Worm (Caenorhabditis elegans): ENCODE measurements around the gene lmp-1.

Gene lmp-1

ce11 chrX:6399450-6399849 is 22.0 kb upstream of the lmp-1 start:
- TF ChIP-seq lin-32 (GFP tag; optimal IDR thresholded peaks at IDR 0.05) (no peak), unc-62 (GFP tag; optimal IDR thresholded peaks at IDR 0.05) (peak; percentile 61), hlh-1 (tag; optimal IDR thresholded peaks at IDR 0.05) (peak; percentile 79), ceh-39 (tag; optimal IDR thresholded peaks at IDR 0.05) (no peak), ztf-11 (tag; optimal IDR thresholded peaks at IDR 0.05) (no peak), unc-120 (tag; optimal IDR thresholded peaks at IDR 0.05; ENCODE audit: poor library complexity, severe bottlenecking) (peak; percentile 44), elt-3 (tag; optimal IDR thresholded peaks at IDR 0.05) (no peak), unc-39 (tag; optimal IDR thresholded peaks at IDR 0.05) (no peak)

ce11 chrX:6391491-6391890 is 14.0 kb upstream of the lmp-1 start, which contains the start of gene igcm-2:
Gene igcm-2, minus strand, starts transcription at chrX:6391591.
- TF ChIP-seq ham-2 (GFP tag; optimal IDR thresholded peaks at IDR 0.05) (no peak), nhr-12 (tag; optimal IDR thresholded peaks at IDR 0.05) (no peak), mep-1 (tag; optimal IDR thresholded peaks at IDR 0.05) (no peak), nhr-76 (tag; optimal IDR thresholded peaks at IDR 0.05) (no peak), ceh-39 (tag; optimal IDR thresholded peaks at IDR 0.05) (no peak), pha-4 (tag; optimal IDR thresholded peaks at IDR 0.05) (no peak), unc-62 (GFP tag; optimal IDR thresholded peaks at IDR 0.05) (no peak), zip-8 (tag; optimal IDR thresholded peaks at IDR 0.05) (no peak)

ce11 chrX:6388639-6389038 is 11.2 kb upstream of the lmp-1 start:
- TF ChIP-seq hlh-1 (tag; optimal IDR thresholded peaks at IDR 0.05) (peak; percentile 99), unc-39 (tag; optimal IDR thresholded peaks at IDR 0.05) (no peak)

- TF ChIP-seq ceh-83 (GFP tag; optimal IDR thresholded peaks at IDR 0.05) (no peak), mls-2 (tag; optimal IDR thresholded peaks at IDR 0.05) (no peak), nhr-76 (tag; optimal IDR thresholded peaks at IDR 0.05) (no peak), nhr-237 (tag; optimal IDR thresholded peaks at IDR 0.05) (no peak), sptf-1 (tag; optimal IDR thresholded peaks at IDR 0.05) (no peak), M03D4.4 (tag; optimal IDR thresholded peaks at IDR 0.05) (no peak), ceh-43 (GFP tag; optimal IDR thresholded peaks at IDR 0.05) (no peak), unc-62 (GFP tag; optimal IDR thresholded peaks at IDR 0.05) (no peak), lin-32 (GFP tag; optimal IDR thresholded peaks at IDR 0.05) (no peak), pha-4 (tag; optimal IDR thresholded peaks at IDR 0.05) (no peak), sem-2 (GFP tag; optimal IDR thresholded peaks at IDR 0.05) (no peak), elt-1 (tag; optimal IDR thresholded peaks at IDR 0.05; ENCODE audit: borderline replicate concordance, insufficient read depth) (no peak), drap-1 (GFP tag; optimal IDR thresholded peaks at IDR 0.05) (no peak), ham-2 (GFP tag; optimal IDR thresholded peaks at IDR 0.05) (no peak), mab-5 (tag; optimal IDR thresholded peaks at IDR 0.05) (no peak), lsy-2 (tag; optimal IDR thresholded peaks at IDR 0.05) (no peak), snpc-4 (tag; optimal IDR thresholded peaks at IDR 0.05) (no peak), flh-1 (GFP tag; optimal IDR thresholded peaks at IDR 0.05) (no peak), elt-3 (tag; optimal IDR thresholded peaks at IDR 0.05) (no peak)
Measured at ce11 chrX:6385185-6385584, 7.7 kb upstream of the lmp-1 start, which contains the start of gene igdb-3. Gene igdb-3, plus strand, starts transcription at chrX:6385485.

- no peak for TF ChIP-seq ceh-83 (GFP tag; optimal IDR thresholded peaks at IDR 0.05)
- TF ChIP-seq nhr-2 (tag; optimal IDR thresholded peaks at IDR 0.05), result no peak
- TF ChIP-seq elt-1 (tag; optimal IDR thresholded peaks at IDR 0.05; ENCODE audit: borderline replicate concordance, insufficient read depth), result peak; percentile 90
Measured at ce11 chrX:6384537-6384936, 7.1 kb upstream of the lmp-1 start.

DNA sequence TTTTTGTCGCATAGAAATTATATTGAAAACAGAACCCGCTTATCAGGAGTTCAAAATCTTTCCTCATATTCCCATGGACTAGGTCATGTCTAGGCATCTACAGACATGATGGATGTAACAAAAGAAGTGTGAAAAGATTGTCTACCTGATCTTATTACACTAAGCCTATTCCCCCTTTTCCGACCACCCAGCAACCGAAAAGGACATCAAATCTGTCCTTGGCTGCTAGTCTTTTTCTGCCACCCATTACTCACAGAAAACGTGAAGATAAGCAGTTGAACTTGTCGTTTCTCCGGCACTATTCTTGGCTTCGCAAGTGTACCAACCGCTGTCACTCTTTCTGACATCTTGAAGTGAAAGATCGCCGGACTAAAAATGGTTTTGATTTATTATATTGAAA is 5.4 kb upstream of the lmp-1 start:
- no peak for TF ChIP-seq lin-32 (GFP tag; optimal IDR thresholded peaks at IDR 0.05)
- no peak for TF ChIP-seq unc-39 (tag; optimal IDR thresholded peaks at IDR 0.05)
- no peak for TF ChIP-seq elt-3 (tag; optimal IDR thresholded peaks at IDR 0.05)
- TF ChIP-seq sptf-1 (tag; optimal IDR thresholded peaks at IDR 0.05), result no peak
- TF ChIP-seq unc-62 (GFP tag; optimal IDR thresholded peaks at IDR 0.05), result no peak
- peak; percentile 19 for TF ChIP-seq ham-2 (GFP tag; optimal IDR thresholded peaks at IDR 0.05)
- peak; percentile 24 for TF ChIP-seq elt-1 (tag; optimal IDR thresholded peaks at IDR 0.05; ENCODE audit: borderline replicate concordance, insufficient read depth)
- TF ChIP-seq lin-13 (tag; optimal IDR thresholded peaks at IDR 0.05), result no peak
